Fruit fly (Drosophila melanogaster): ENCODE data around the gene MFS3.

dm6 chr2L:1157357-1157678 lies 14.3 kb downstream of the MFS3 start:
- no peak for TF ChIP-seq Mnt (GFP tag; optimal IDR thresholded peaks at IDR 0.05)
- no peak for TF ChIP-seq CG11617 (GFP tag; optimal IDR thresholded peaks at IDR 0.05)
- no peak for TF ChIP-seq CG7101 (tag; optimal IDR thresholded peaks at IDR 0.05)
- TF ChIP-seq CG1620 (GFP tag; optimal IDR thresholded peaks at IDR 0.05), result no peak
- no peak for TF ChIP-seq CG7045 (GFP tag; optimal IDR thresholded peaks at IDR 0.05)
- no peak for TF ChIP-seq toe (GFP tag; optimal IDR thresholded peaks at IDR 0.05)
- TF ChIP-seq pad (GFP tag; optimal IDR thresholded peaks at IDR 0.05), result no peak
- TF ChIP-seq cnc (optimal IDR thresholded peaks at IDR 0.05), result no peak
- no peak for TF ChIP-seq Hr96 (GFP tag; optimal IDR thresholded peaks at IDR 0.05)
